Fruit fly (Drosophila melanogaster) whole organism, wandering third instar larva: ENCODE measurements around the gene tara.

Source experiments
- Abd-B ChIP-seq: fragments of >200 bp; optimal IDR thresholded peaks from 2 replicates; lab custom pipeline; 2017; ENCODE audit warnings: missing biosample characterization, missing genetic modification characterization
- CrebA ChIP-seq: fragments of 200-800 bp; sonication (Bioruptor generic); optimal IDR thresholded peaks from 2 replicates; lab custom pipeline; 2016; ENCODE audit warnings: missing biosample characterization, mild to moderate bottlenecking, missing genetic modification characterization, borderline replicate concordance
- usp ChIP-seq: fragments of >200 bp; optimal IDR thresholded peaks from 2 replicates; lab custom pipeline; 2017; ENCODE audit warnings: missing biosample characterization, missing genetic modification characterization

- no peak for TF ChIP-seq usp (GFP tag; lab: Kevin White, UChicago)
- no peak for TF ChIP-seq Abd-B (GFP tag; lab: Kevin White, UChicago)
- TF ChIP-seq CrebA (GFP tag; lab: Kevin White, UChicago), result no peak
Observed at dm6 chr3R:16231385-16232307, 6.2 kb downstream of the tara start.
